Fruit fly (Drosophila melanogaster) whole organism, embryonic: ENCODE measurements around the gene foi.

ENCODE experiments used
- Atf-2 ChIP-seq: fragments of 200-800 bp; sonication (Bioruptor generic); optimal IDR thresholded peaks from 2 replicates; lab custom pipeline; 2016; ENCODE audit warnings: missing biosample characterization, missing genetic modification characterization
- BEAF-32 ChIP-seq: fragments of 200-800 bp; sonication (Bioruptor generic); optimal IDR thresholded peaks from 3 replicates; lab custom pipeline; 2017; ENCODE audit warnings: missing biosample characterization, missing genetic modification characterization, mild to moderate bottlenecking, moderate library complexity, missing genetic modification reagents
- Bteb2 ChIP-seq: fragments of 200-800 bp; sonication (Bioruptor generic); optimal IDR thresholded peaks from 2 replicates; lab custom pipeline; 2016; ENCODE audit warnings: missing biosample characterization, missing genetic modification characterization
- CG10462 ChIP-seq: fragments of 200-800 bp; sonication (Bioruptor generic); optimal IDR thresholded peaks from 2 replicates; lab custom pipeline; 2016; ENCODE audit warnings: missing biosample characterization, missing genetic modification characterization
- CG10654 ChIP-seq: fragments of 200-800 bp; sonication (Bioruptor generic); optimal IDR thresholded peaks from 2 replicates; lab custom pipeline; 2016; ENCODE audit warnings: missing biosample characterization, missing genetic modification characterization
- CG11247 ChIP-seq: fragments of 200-800 bp; sonication (Bioruptor generic); IDR thresholded peaks from 2 replicates; pipeline ENCODE4 v1.3.6; 2022; ENCODE audit warnings: missing biosample characterization, missing genetic modification characterization
- CG11560 ChIP-seq: fragments of 200-800 bp; sonication (Bioruptor generic); IDR thresholded peaks from 3 replicates; pipeline ENCODE4 v1.3.6; 2022; ENCODE audit warnings: missing biosample characterization, missing genetic modification characterization
- CG13894 ChIP-seq: fragments of 200-800 bp; sonication (Bioruptor generic); optimal IDR thresholded peaks from 3 replicates; lab custom pipeline; 2018; ENCODE audit warnings: missing biosample characterization, mild to moderate bottlenecking, missing genetic modification characterization, moderate library complexity
- CG14667 ChIP-seq: fragments of 200-800 bp; sonication (Bioruptor generic); IDR thresholded peaks from 2 replicates; pipeline ENCODE4 v1.3.6; 2022; ENCODE audit warnings: missing biosample characterization, missing genetic modification characterization
- CG15479 ChIP-seq: fragments of 200-800 bp; sonication (Bioruptor generic); optimal IDR thresholded peaks from 3 replicates; lab custom pipeline; 2019; ENCODE audit warnings: missing biosample characterization, mild to moderate bottlenecking, missing genetic modification characterization, moderate library complexity
- CG18262 ChIP-seq: fragments of 200-800 bp; optimal IDR thresholded peaks from 3 replicates; lab custom pipeline; 2019; ENCODE audit warnings: missing biosample characterization, mild to moderate bottlenecking, missing genetic modification characterization, moderate library complexity
- CG1832 ChIP-seq: fragments of 200-800 bp; sonication (Bioruptor generic); optimal IDR thresholded peaks from 2 replicates; lab custom pipeline; 2017; ENCODE audit warnings: missing biosample characterization, mild to moderate bottlenecking, missing genetic modification characterization, inconsistent platforms
- CG2116 ChIP-seq: fragments of 200-800 bp; sonication (Bioruptor generic); optimal IDR thresholded peaks from 3 replicates; lab custom pipeline; 2018; ENCODE audit warnings: missing biosample characterization, mild to moderate bottlenecking, missing genetic modification characterization
- CG30403 ChIP-seq: fragments of 200-800 bp; sonication (Bioruptor generic); optimal IDR thresholded peaks from 3 replicates; lab custom pipeline; 2016; ENCODE audit warnings: missing biosample characterization, missing genetic modification characterization
- CG4617 ChIP-seq: fragments of 200-800 bp; sonication (Bioruptor generic); optimal IDR thresholded peaks from 3 replicates; lab custom pipeline; 2016; ENCODE audit warnings: missing biosample characterization, missing genetic modification characterization, borderline replicate concordance
- CG6254 ChIP-seq: fragments of 200-800 bp; sonication (Bioruptor generic); optimal IDR thresholded peaks from 3 replicates; lab custom pipeline; 2017; ENCODE audit warnings: mild to moderate bottlenecking, missing biosample characterization, missing genetic modification reagents, missing genetic modification characterization
- CG6683 ChIP-seq: fragments of 200-800 bp; sonication (Bioruptor generic); optimal IDR thresholded peaks from 2 replicates; lab custom pipeline; 2017; ENCODE audit warnings: missing biosample characterization, mild to moderate bottlenecking, missing genetic modification characterization, missing genetic modification reagents
- CG7839 ChIP-seq: fragments of 200-800 bp; sonication (Bioruptor generic); optimal IDR thresholded peaks from 3 replicates; lab custom pipeline; 2018; ENCODE audit warnings: missing biosample characterization, mild to moderate bottlenecking, missing genetic modification characterization, moderate library complexity
- Ets97D ChIP-seq: fragments of 200-800 bp; sonication (Bioruptor generic); optimal IDR thresholded peaks from 3 replicates; lab custom pipeline; 2016; ENCODE audit warnings: missing biosample characterization, missing genetic modification characterization
- GATAe ChIP-seq: fragments of 200-800 bp; sonication (Bioruptor generic); conservative IDR thresholded peaks from 2 replicates; pipeline ENCODE4 v1.3.6; 2022; ENCODE audit warnings: missing biosample characterization, missing genetic modification characterization
- Gsc ChIP-seq: fragments of 200-800 bp; sonication (Bioruptor generic); IDR thresholded peaks from 2 replicates; pipeline ENCODE4 v1.3.6; 2022; ENCODE audit warnings: missing biosample characterization, missing genetic modification characterization
- Gug ChIP-seq: fragments of 200-800 bp; sonication (Bioruptor generic); IDR thresholded peaks from 4 replicates; pipeline ENCODE4 v1.3.6; 2022; ENCODE audit warnings: missing biosample characterization, missing genetic modification characterization
- Hey ChIP-seq: fragments of 200-800 bp; sonication (Bioruptor generic); optimal IDR thresholded peaks from 3 replicates; lab custom pipeline; 2018; ENCODE audit warnings: missing biosample characterization, mild to moderate bottlenecking, missing genetic modification characterization
- Hmx ChIP-seq: fragments of 200-800 bp; sonication (Bioruptor generic); optimal IDR thresholded peaks from 2 replicates; lab custom pipeline; 2016; ENCODE audit warnings: missing biosample characterization, missing genetic modification characterization
- Hsf ChIP-seq: fragments of 200-800 bp; sonication (Bioruptor generic); optimal IDR thresholded peaks from 3 replicates; lab custom pipeline; 2016; ENCODE audit warnings: missing biosample characterization, missing genetic modification characterization
- Lhr ChIP-seq: fragments of 200-800 bp; sonication (Bioruptor generic); optimal IDR thresholded peaks from 3 replicates; lab custom pipeline; 2017; ENCODE audit warnings: mild to moderate bottlenecking, missing biosample characterization, missing genetic modification reagents, missing genetic modification characterization
- MESR4 ChIP-seq: fragments of 200-800 bp; sonication (Bioruptor generic); optimal IDR thresholded peaks from 2 replicates; lab custom pipeline; 2018; ENCODE audit warnings: missing biosample characterization, mild to moderate bottlenecking, missing genetic modification characterization, moderate library complexity
- NC2β ChIP-seq: fragments of 200-800 bp; sonication (Bioruptor generic); optimal IDR thresholded peaks from 2 replicates; lab custom pipeline; 2016; ENCODE audit warnings: missing biosample characterization, missing genetic modification characterization
- NFAT ChIP-seq: fragments of 200-800 bp; sonication (Bioruptor generic); IDR thresholded peaks from 2 replicates; pipeline ENCODE4 v1.3.6; 2022; ENCODE audit warnings: missing biosample characterization, missing genetic modification characterization
- Neu2 ChIP-seq: fragments of 200-800 bp; sonication (Bioruptor generic); optimal IDR thresholded peaks from 3 replicates; lab custom pipeline; 2016; ENCODE audit warnings: missing biosample characterization, missing genetic modification characterization, borderline replicate concordance
- Pdp1 ChIP-seq, 2 experiments: fragments of 200-800 bp; sonication (Bioruptor generic); optimal IDR thresholded peaks; 3 replicates each; lab custom pipeline; 2016; ENCODE audit warnings: missing biosample characterization in 2 of 2, missing genetic modification characterization in 2 of 2, mild to moderate bottlenecking in 1 of 2, moderate library complexity in 1 of 2
- Rfx ChIP-seq: fragments of 200-800 bp; sonication (Bioruptor generic); IDR thresholded peaks from 2 replicates; pipeline ENCODE4 v1.3.6; 2022; ENCODE audit warnings: missing biosample characterization, missing genetic modification characterization
- amos ChIP-seq: fragments of 200-800 bp; sonication (Bioruptor generic); IDR thresholded peaks from 2 replicates; pipeline ENCODE4 v1.3.6; 2022; ENCODE audit warnings: missing biosample characterization, missing genetic modification characterization; ENCODE audit not compliant: partially characterized antibody
- chinmo ChIP-seq: fragments of 200-800 bp; sonication (Bioruptor generic); IDR thresholded peaks from 4 replicates; pipeline ENCODE4 v1.3.6; 2022; ENCODE audit warnings: missing biosample characterization, missing genetic modification characterization; ENCODE audit not compliant: partially characterized antibody
- croc ChIP-seq: fragments of 200-800 bp; sonication (Bioruptor generic); conservative IDR thresholded peaks from 3 replicates; pipeline ENCODE4 v1.3.6; 2022; ENCODE audit warnings: missing biosample characterization, missing genetic modification characterization
- danr ChIP-seq: fragments of 200-800 bp; sonication (Bioruptor generic); IDR thresholded peaks from 2 replicates; pipeline ENCODE4 v1.3.6; 2022; ENCODE audit warnings: missing biosample characterization, missing genetic modification characterization
- dpn ChIP-seq, 2 experiments: fragments of 200-800 bp; sonication (Bioruptor generic); optimal IDR thresholded peaks; 3 replicates each; lab custom pipeline; 2016; ENCODE audit warnings: missing biosample characterization in 2 of 2, missing genetic modification characterization in 2 of 2
- esg ChIP-seq: fragments of 200-800 bp; sonication (Bioruptor generic); conservative IDR thresholded peaks from 2 replicates; pipeline ENCODE4 v1.3.6; 2022; ENCODE audit warnings: missing biosample characterization, missing genetic modification characterization
- gsb ChIP-seq: fragments of 200-800 bp; sonication (Bioruptor generic); IDR thresholded peaks from 2 replicates; pipeline ENCODE4 v1.3.6; 2022; ENCODE audit warnings: missing biosample characterization, missing genetic modification characterization
- h ChIP-seq: fragments of >200 bp; optimal IDR thresholded peaks from 2 replicates; lab custom pipeline; 2017
- insv ChIP-seq, 2 experiments: fragments of 200-800 bp; sonication (Bioruptor generic); optimal IDR thresholded peaks; 3 replicates each; lab custom pipeline; 2016 to 2018; ENCODE audit warnings: missing biosample characterization in 2 of 2, missing genetic modification characterization in 2 of 2
- rib ChIP-seq: fragments of 200-800 bp; sonication (Bioruptor generic); IDR thresholded peaks from 2 replicates; pipeline ENCODE4 v1.3.6; 2022; ENCODE audit warnings: missing biosample characterization, missing genetic modification characterization
- scrt ChIP-seq: fragments of 200-800 bp; sonication (Bioruptor generic); optimal IDR thresholded peaks from 2 replicates; lab custom pipeline; 2018; ENCODE audit warnings: missing biosample characterization, mild to moderate bottlenecking, missing genetic modification characterization, moderate library complexity
- slbo ChIP-seq: fragments of 200-800 bp; sonication (Bioruptor generic); IDR thresholded peaks from 2 replicates; pipeline ENCODE4 v1.3.6; 2022; ENCODE audit warnings: missing biosample characterization, missing genetic modification characterization
- slp2 ChIP-seq: fragments of 200-800 bp; sonication (Bioruptor generic); optimal IDR thresholded peaks from 2 replicates; lab custom pipeline; 2016; ENCODE audit warnings: missing biosample characterization, missing genetic modification characterization
- stc ChIP-seq: fragments of 200-800 bp; sonication (Bioruptor generic); IDR thresholded peaks from 2 replicates; pipeline ENCODE4 v1.3.6; 2022; ENCODE audit warnings: missing biosample characterization, missing genetic modification characterization
- tna ChIP-seq: fragments of 200-800 bp; sonication (Bioruptor generic); IDR thresholded peaks from 2 replicates; pipeline ENCODE4 v1.3.6; 2022; ENCODE audit warnings: missing biosample characterization, missing genetic modification characterization; ENCODE audit not compliant: partially characterized antibody
- tx ChIP-seq: fragments of 200-800 bp; sonication (Bioruptor generic); optimal IDR thresholded peaks from 2 replicates; lab custom pipeline; 2016; ENCODE audit warnings: missing biosample characterization, missing genetic modification characterization
- usp ChIP-seq: fragments of >200 bp; optimal IDR thresholded peaks from 2 replicates; lab custom pipeline; 2017; ENCODE audit warnings: missing biosample characterization, missing genetic modification characterization
- zfh1 ChIP-seq: fragments of 200-800 bp; sonication (Bioruptor generic); IDR thresholded peaks from 3 replicates; pipeline ENCODE4 v1.3.6; 2022; ENCODE audit warnings: missing biosample characterization, missing genetic modification characterization

foi gene

dm6 chr3L:8506975-8507441, 18.0 kb upstream of the foi start, which contains the start of gene CG43163 (continued):
- TF ChIP-seq Atf-2 (GFP tag; lab: Kevin White, UChicago) (peak; percentile 32), rib (GFP tag; lab: Robert Waterston, UW) (peak; percentile 41; the same call in 1 of the 2 replicates), stc (GFP tag; lab: Robert Waterston, UW) (peak; percentile 70), Gsc (GFP tag; lab: Robert Waterston, UW) (no peak), CG10462 (GFP tag; lab: Kevin White, UChicago) (peak; percentile 34), dpn (GFP tag; optimal IDR thresholded peaks at IDR 0.05; lab: Kevin White, UChicago) (peak; percentile 61 to 68), CG18262 (tag; lab: Kevin White, UChicago) (peak; percentile 72), Hey (no peak), CG13894 (tag; lab: Kevin White, UChicago) (peak; percentile 51), Bteb2 (GFP tag; lab: Kevin White, UChicago) (peak; percentile 51), insv (GFP tag; optimal IDR thresholded peaks at IDR 0.05; lab: Kevin White, UChicago) (peak in 1 of 2 experiments; percentile 30), Rfx (GFP tag; lab: Robert Waterston, UW) (peak; percentile 72), CG11560 (no peak), CG1832 (GFP tag; lab: Kevin White, UChicago) (no peak), gsb (0 out of 2 replicates have a peak, but pooled peaks have one; percentile 32), CG11247 (GFP tag; lab: Robert Waterston, UW) (peak; percentile 42; the same call in 1 of the 2 replicates), Pdp1 (GFP tag; optimal IDR thresholded peaks at IDR 0.05; lab: Kevin White, UChicago) (peak; percentile 23 to 66), CG30403 (GFP tag; lab: Kevin White, UChicago) (peak; percentile 70), esg (GFP tag; lab: Robert Waterston, UW) (no peak), h (no peak), CG14667 (GFP tag; lab: Robert Waterston, UW) (peak; percentile 21; the same call in 1 of the 2 replicates), NFAT (GFP tag; lab: Robert Waterston, UW) (peak; percentile 63), CG7839 (tag; lab: Kevin White, UChicago) (peak; percentile 73), Gug (peak; percentile 57; the same call in 3 of the 4 replicates), Ets97D (GFP tag; lab: Kevin White, UChicago) (peak; percentile 66), croc (GFP tag; lab: Robert Waterston, UW) (no peak), Hmx (no peak), usp (GFP tag; lab: Kevin White, UChicago) (no peak), CG6254 (GFP tag; lab: Kevin White, UChicago) (peak; percentile 48), slp2 (GFP tag; lab: Kevin White, UChicago) (no peak), Hsf (GFP tag; lab: Kevin White, UChicago) (peak; percentile 63), tx (GFP tag; lab: Kevin White, UChicago) (peak; percentile 25)
- TF ChIP-seq, all 482 proteins: peak for 306

- TF ChIP-seq CG10654 (GFP tag; lab: Kevin White, UChicago) (peak; percentile 4), chinmo (peak; percentile 65; the same call in 1 of the 4 replicates), Neu2 (GFP tag; lab: Kevin White, UChicago) (no peak), amos (GFP tag; lab: Robert Waterston, UW) (no peak), CG4617 (peak; percentile 65), tna (GFP tag; lab: Robert Waterston, UW) (no peak), CG2116 (GFP tag; lab: Kevin White, UChicago) (peak; percentile 59), GATAe (GFP tag; lab: Robert Waterston, UW) (no peak), MESR4 (GFP tag; lab: Kevin White, UChicago) (peak; percentile 90), dpn (GFP tag; optimal IDR thresholded peaks at IDR 0.05; lab: Kevin White, UChicago) (peak in 1 of 2 experiments; percentile 25), slbo (GFP tag; lab: Robert Waterston, UW) (no peak), Lhr (GFP tag; lab: Kevin White, UChicago) (peak; percentile 6), zfh1 (GFP tag; lab: Robert Waterston, UW) (0 out of 3 replicates have a peak, but pooled peaks have one; percentile 20), NC2β (GFP tag; lab: Kevin White, UChicago) (no peak), danr (GFP tag; lab: Robert Waterston, UW) (no peak), scrt (GFP tag; lab: Kevin White, UChicago) (peak; percentile 47), BEAF-32 (GFP tag; lab: Kevin White, UChicago) (peak; percentile 36), CG15479 (GFP tag; lab: Kevin White, UChicago) (peak; percentile 58), CG6683 (GFP tag; lab: Kevin White, UChicago) (peak; percentile 7)
Observed at dm6 chr3L:8509567-8510109, 15.4 kb upstream of the foi start, which contains the start of the genes ZC3H3 and Pus7. ZC3H3 (minus strand) TSS chr3L:8509763. Pus7 (plus strand) TSS chr3L:8510003.
